Worm (Caenorhabditis elegans): ENCODE results near the gene C08F1.12.
"Not testable (repeated sequence)": the region's sequence is repeated elsewhere in the genome, so short reads cannot be mapped to it uniquely, and the experiment has no call there.

DNA sequence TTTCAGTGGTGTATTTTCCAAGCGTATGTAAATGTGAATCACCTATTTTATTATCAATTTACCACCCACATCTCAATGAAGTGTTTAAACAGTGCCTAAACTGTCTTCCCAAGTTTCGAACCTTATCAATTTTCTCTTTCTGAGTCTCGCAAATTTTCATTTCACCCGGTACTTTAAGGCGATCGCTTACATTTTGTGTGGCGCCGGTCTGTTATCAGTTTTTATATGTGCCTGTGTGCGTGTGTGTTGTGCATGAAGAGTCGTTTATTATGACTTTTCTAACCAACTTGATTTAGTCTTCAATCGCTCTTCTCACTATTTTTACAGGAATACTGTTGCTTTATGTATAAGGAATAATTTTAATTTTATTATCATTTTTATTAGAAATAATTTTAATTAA is 17.3 kb upstream of the C08F1.12 start:
- not testable (repeated sequence) for TF ChIP-seq skn-1, nhr-10 (tag; optimal IDR thresholded peaks at IDR 0.05)

All from whole organism, L4 larva.